Worm (Caenorhabditis elegans): Measurements from ENCODE around the gene ZK1236.9.

The ZK1236.9 gene

ce11 chrIII:8394374-8395302, 40.3 kb downstream of the ZK1236.9 start, which contains the start of gene ZK353.10:
ZK353.10 (minus strand) TSS chrIII:8394424.
- no peak for TF ChIP-seq lsy-2 (tag; optimal IDR thresholded peaks at IDR 0.05)
- no peak for TF ChIP-seq unc-39 (tag; optimal IDR thresholded peaks at IDR 0.05)
- no peak for TF ChIP-seq ceh-39 (tag; optimal IDR thresholded peaks at IDR 0.05)
- no peak for TF ChIP-seq pha-4 (tag; optimal IDR thresholded peaks at IDR 0.05)
- no peak for TF ChIP-seq M03D4.4 (tag; optimal IDR thresholded peaks at IDR 0.05)
- no peak for TF ChIP-seq mab-5 (tag; optimal IDR thresholded peaks at IDR 0.05)

DNA sequence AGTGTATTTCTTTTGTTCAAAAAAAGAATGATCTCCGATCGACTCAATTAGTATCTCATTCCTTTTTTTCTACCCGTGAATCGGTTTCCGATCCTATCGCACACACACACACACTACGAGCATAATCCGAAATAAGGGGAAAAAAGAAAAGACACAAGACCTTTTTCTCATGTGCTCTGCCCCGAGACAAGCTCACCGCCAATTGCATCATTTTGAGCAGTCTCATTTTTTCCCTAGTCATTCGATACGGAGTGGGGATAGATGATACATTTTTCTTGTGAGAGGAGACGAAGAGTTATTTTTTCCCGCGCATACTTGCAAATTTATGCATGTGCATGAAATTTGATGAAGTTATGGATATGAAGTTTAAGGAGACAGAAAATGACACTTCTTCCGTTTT, 42.7 kb downstream of the ZK1236.9 start:
- TF ChIP-seq nhr-12 (tag; optimal IDR thresholded peaks at IDR 0.05) (no peak), hlh-1 (tag; optimal IDR thresholded peaks at IDR 0.05) (no peak), pha-4 (tag; optimal IDR thresholded peaks at IDR 0.05) (no peak), ces-1 (GFP tag; optimal IDR thresholded peaks at IDR 0.05) (no peak), nhr-28 (tag; optimal IDR thresholded peaks at IDR 0.05) (no peak), bed-3 (GFP tag; optimal IDR thresholded peaks at IDR 0.05) (no peak), lin-32 (GFP tag; optimal IDR thresholded peaks at IDR 0.05) (no peak), nhr-237 (tag; optimal IDR thresholded peaks at IDR 0.05) (no peak)

- TF ChIP-seq blmp-1 (tag; optimal IDR thresholded peaks at IDR 0.05) (no peak), ceh-83 (GFP tag; optimal IDR thresholded peaks at IDR 0.05) (no peak), sem-2 (GFP tag; optimal IDR thresholded peaks at IDR 0.05) (no peak), ztf-11 (tag; optimal IDR thresholded peaks at IDR 0.05) (no peak), bed-3 (GFP tag; optimal IDR thresholded peaks at IDR 0.05) (no peak), mep-1 (tag; optimal IDR thresholded peaks at IDR 0.05) (no peak), ces-1 (GFP tag; optimal IDR thresholded peaks at IDR 0.05) (no peak), nhr-76 (tag; optimal IDR thresholded peaks at IDR 0.05) (no peak), ceh-39 (tag; optimal IDR thresholded peaks at IDR 0.05) (no peak), M03D4.4 (tag; optimal IDR thresholded peaks at IDR 0.05) (no peak), cnd-1 (tag; optimal IDR thresholded peaks at IDR 0.05) (no peak), pha-4 (tag; optimal IDR thresholded peaks at IDR 0.05) (no peak), zip-8 (tag; optimal IDR thresholded peaks at IDR 0.05) (no peak), hlh-1 (tag; optimal IDR thresholded peaks at IDR 0.05) (no peak), elt-1 (tag; optimal IDR thresholded peaks at IDR 0.05; ENCODE audit: borderline replicate concordance, insufficient read depth) (no peak), lin-13 (tag; optimal IDR thresholded peaks at IDR 0.05) (no peak), drap-1 (GFP tag; optimal IDR thresholded peaks at IDR 0.05) (no peak), nhr-2 (tag; optimal IDR thresholded peaks at IDR 0.05) (no peak), ceh-43 (GFP tag; optimal IDR thresholded peaks at IDR 0.05) (no peak), snpc-4 (tag; optimal IDR thresholded peaks at IDR 0.05) (no peak)
These were observed 45.4 kb downstream of the ZK1236.9 start, which contains the start of gene ZK353.4 for ce11 chrIII:8389539-8389938. ZK353.4 (minus strand) TSS chrIII:8389639.

Data from whole organism, mixed stage, embryonic.